Fruit fly (Drosophila melanogaster): ENCODE data around the gene Apoltp.

DNA sequence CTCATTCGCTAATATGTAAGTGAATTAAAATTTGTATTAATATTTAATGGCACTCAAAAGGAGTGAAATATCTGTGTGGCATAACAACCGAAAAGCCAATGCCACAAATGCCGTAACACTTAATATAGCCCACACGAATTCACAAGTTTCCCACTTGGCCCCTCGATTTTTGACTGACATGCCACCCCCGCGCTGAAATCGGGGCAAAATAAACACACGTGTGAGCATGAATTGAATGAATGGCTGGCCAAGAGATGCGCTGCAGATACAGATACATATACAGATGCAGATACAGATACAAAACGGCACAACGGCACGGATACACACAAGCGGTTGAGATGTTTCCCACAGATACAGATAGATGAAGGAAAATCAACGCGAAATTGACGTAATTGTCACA lies 43.1 kb downstream of the Apoltp start:
- TF ChIP-seq lz (GFP tag; optimal IDR thresholded peaks at IDR 0.05) = no peak
- TF ChIP-seq dsx (GFP tag; optimal IDR thresholded peaks at IDR 0.05; ENCODE audit: poor library complexity, severe bottlenecking) = no peak
- no peak for TF ChIP-seq topi (GFP tag; optimal IDR thresholded peaks at IDR 0.05)
- no peak for TF ChIP-seq eg (GFP tag; IDR thresholded peaks at IDR 0.05)
- no peak for TF ChIP-seq CG3919 (GFP tag; optimal IDR thresholded peaks at IDR 0.05)
- TF ChIP-seq Gug (GFP tag; IDR thresholded peaks at IDR 0.05) = no peak
- TF ChIP-seq CG6854 (GFP tag; optimal IDR thresholded peaks at IDR 0.05) = no peak
- no peak for TF ChIP-seq CG34406 (GFP tag; optimal IDR thresholded peaks at IDR 0.05)
- no peak for TF ChIP-seq CG11902 (GFP tag; optimal IDR thresholded peaks at IDR 0.05)
- TF ChIP-seq CG32006 (GFP tag; optimal IDR thresholded peaks at IDR 0.05) = no peak
- no peak for TF ChIP-seq Lpt (GFP tag; optimal IDR thresholded peaks at IDR 0.05)
- TF ChIP-seq CG8319 (GFP tag; optimal IDR thresholded peaks at IDR 0.05) = no peak
- TF ChIP-seq CG6276 (GFP tag; optimal IDR thresholded peaks at IDR 0.05) = no peak

Data from whole organism, prepupa.